Fruit fly (Drosophila melanogaster): Measurements from ENCODE around the gene CG6005.
A peak's percentile ranks its signal among the peaks of the same experiment; 100 is the strongest.

DNA sequence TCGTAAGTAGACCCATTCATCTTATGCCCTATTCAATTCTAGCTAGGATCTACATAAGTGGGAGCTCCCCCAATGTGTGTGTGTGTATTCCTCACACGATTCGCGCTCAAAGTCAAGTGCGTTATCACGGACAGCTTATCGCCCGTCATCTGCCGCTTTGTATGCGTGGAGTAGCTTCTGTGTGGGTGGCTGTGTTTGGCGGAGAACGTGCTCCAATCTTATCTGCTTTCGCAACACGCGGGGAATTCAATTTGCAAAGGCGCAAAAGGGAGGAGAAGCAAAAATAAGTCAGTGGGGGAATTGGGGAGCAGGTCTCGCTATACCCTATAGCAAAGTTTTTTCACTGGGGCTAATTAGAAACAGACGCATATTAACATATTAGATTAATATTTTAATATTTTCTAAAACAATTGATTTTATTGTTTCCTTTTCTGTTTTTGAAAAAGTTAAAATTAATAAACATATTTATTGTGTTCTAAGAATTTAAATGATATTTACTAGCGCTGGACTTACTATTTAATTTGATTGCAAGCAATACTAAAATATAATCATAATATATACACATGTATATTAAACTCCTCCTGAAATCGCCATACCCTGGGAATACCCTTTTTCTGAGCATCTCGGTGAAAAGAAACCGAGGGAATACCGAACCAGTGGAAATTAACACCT is 38.6 kb downstream of the CG6005 start:
- TF ChIP-seq CG11617 (GFP tag; optimal IDR thresholded peaks at IDR 0.05) (peak; percentile 80), cic (GFP tag; optimal IDR thresholded peaks at IDR 0.05) (no peak), CG1620 (GFP tag; optimal IDR thresholded peaks at IDR 0.05) (no peak), kay (GFP tag; ENCODE audit: borderline replicate concordance) (no peak), ovo (GFP tag; optimal IDR thresholded peaks at IDR 0.05) (no peak), CG14711 (tag; optimal IDR thresholded peaks at IDR 0.05) (peak; percentile 82)
